Worm (Caenorhabditis elegans) whole organism, L1 larva: ENCODE results near the gene C29F7.3.

ENCODE experiments used
- dpl-1 ChIP-seq, 3 experiments: fragments of 150-350 bp in 2 of 3; sonication (generic microtip) in 1 of 3; optimal IDR thresholded peaks; 2 replicates each; lab custom pipeline; 2014 to 2017; ENCODE audit warnings: missing biosample characterization in 3 of 3, missing genetic modification characterization in 3 of 3, missing genetic modification reagents in 3 of 3
- egl-27 ChIP-seq, 2 experiments: fragments of 150-350 bp in 1 of 2; sonication (generic microtip); optimal IDR thresholded peaks; 3 replicates each; lab custom pipeline; 2017 to 2018; ENCODE audit warnings: missing biosample characterization in 2 of 2, missing genetic modification characterization in 2 of 2, missing genetic modification reagents in 2 of 2
- fkh-4 ChIP-seq: sonication (generic microtip); optimal IDR thresholded peaks from 2 replicates; lab custom pipeline; 2016; ENCODE audit warnings: missing compliant biosample characterization, missing genetic modification characterization, borderline replicate concordance
- lin-15B ChIP-seq: fragments of 150-350 bp; sonication (generic microtip); optimal IDR thresholded peaks from 3 replicates; lab custom pipeline; 2014; ENCODE audit warnings: missing biosample characterization, missing genetic modification characterization
- lin-39 ChIP-seq: fragments of 150-350 bp; optimal IDR thresholded peaks from 2 replicates; lab custom pipeline; 2014; ENCODE audit warnings: missing biosample characterization, missing genetic modification reagents, missing genetic modification characterization
- nhr-11 ChIP-seq: fragments of 150-350 bp; optimal IDR thresholded peaks from 2 replicates; lab custom pipeline; 2014; ENCODE audit warnings: missing biosample characterization, missing genetic modification characterization
- skn-1 ChIP-seq: fragments of 150-350 bp; optimal IDR thresholded peaks from 2 replicates; lab custom pipeline; 2014; ENCODE audit warnings: missing biosample characterization, missing genetic modification characterization
- unc-62 ChIP-seq: fragments of 150-350 bp; optimal IDR thresholded peaks from 2 replicates; lab custom pipeline; 2014; ENCODE audit warnings: missing biosample characterization, missing genetic modification reagents, missing genetic modification characterization

DNA sequence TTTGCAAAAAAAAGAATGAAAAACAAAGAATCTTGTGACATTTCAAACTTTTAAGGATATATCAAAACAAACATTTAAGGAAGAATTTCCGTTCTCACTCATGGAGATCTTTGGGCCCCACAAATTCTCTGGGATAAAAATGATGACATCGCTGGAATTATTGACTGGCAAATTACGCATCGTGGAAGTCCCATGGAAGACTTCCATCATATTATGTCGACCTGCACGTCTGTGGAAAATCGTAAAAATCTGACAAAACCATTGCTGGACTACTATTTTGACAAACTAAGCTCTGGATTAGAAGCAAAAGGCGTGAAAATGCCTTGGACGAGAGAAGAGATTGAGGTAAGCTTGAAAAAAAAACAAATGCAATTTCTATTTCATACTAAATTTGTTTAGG, 2.3 kb downstream of the C29F7.3 start:
- no peak for TF ChIP-seq lin-39
- no peak for TF ChIP-seq lin-15B (tag; lab: Kevin White, UChicago)
- no peak for TF ChIP-seq nhr-11 (tag; lab: Kevin White, UChicago)
- no peak for TF ChIP-seq fkh-4 (tag; lab: Kevin White, UChicago)
- TF ChIP-seq egl-27 (tag; optimal IDR thresholded peaks at IDR 0.05; lab: Kevin White, UChicago), result no peak
- TF ChIP-seq skn-1 (tag; lab: Kevin White, UChicago), result no peak
- no peak for TF ChIP-seq dpl-1 (GFP tag; optimal IDR thresholded peaks at IDR 0.05; lab: Kevin White, UChicago)
- no peak for TF ChIP-seq unc-62 (GFP tag; lab: Kevin White, UChicago)
